Worm (Caenorhabditis elegans) whole organism, L4 larva: ENCODE results near the gene clec-133.

ENCODE experiments used
- F26F4.8 ChIP-seq: fragments of 200-800 bp; sonication (Bioruptor generic); conservative IDR thresholded peaks from 2 replicates; pipeline ENCODE4 v1.3.6; 2022; ENCODE audit warnings: missing genetic modification characterization, missing compliant biosample characterization
- R02D3.7 ChIP-seq: fragments of 150-350 bp; sonication (generic microtip); optimal IDR thresholded peaks from 3 replicates; lab custom pipeline; 2014; ENCODE audit warnings: missing biosample characterization, missing genetic modification characterization
- T26A8.4 ChIP-seq: fragments of 200-800 bp; sonication (Bioruptor generic); IDR thresholded peaks from 2 replicates; pipeline ENCODE4 v1.3.6; 2022; ENCODE audit warnings: missing genetic modification characterization, missing compliant biosample characterization
- Y105C5A.15 ChIP-seq: fragments of 200-800 bp; sonication (Bioruptor generic); IDR thresholded peaks from 2 replicates; pipeline ENCODE4 v1.3.6; 2022; ENCODE audit warnings: missing genetic modification characterization, missing compliant biosample characterization
- Y5F2A.4 ChIP-seq: fragments of 200-800 bp; sonication (Bioruptor generic); optimal IDR thresholded peaks from 2 replicates; lab custom pipeline; 2018; ENCODE audit warnings: mild to moderate bottlenecking, missing genetic modification characterization, missing compliant biosample characterization
- Y75B8A.6 ChIP-seq: fragments of 200-800 bp; sonication (Bioruptor generic); IDR thresholded peaks from 2 replicates; pipeline ENCODE4 v1.3.6; 2022; ENCODE audit warnings: missing genetic modification reagents, missing genetic modification characterization, missing compliant biosample characterization
- aha-1 ChIP-seq: fragments of 150-350 bp; peaks from one replicate; lab custom pipeline; 2014; ENCODE audit warnings: missing biosample characterization, missing genetic modification characterization
- attf-4 ChIP-seq: sonication (generic microtip); optimal IDR thresholded peaks from 3 replicates; lab custom pipeline; 2017; ENCODE audit warnings: missing biosample characterization, missing genetic modification characterization
- ceh-32 ChIP-seq: sonication (generic microtip); optimal IDR thresholded peaks from 2 replicates; lab custom pipeline; 2016; ENCODE audit warnings: mild to moderate bottlenecking, missing genetic modification characterization, missing compliant biosample characterization; ENCODE audit not compliant: poor library complexity
- ceh-44 ChIP-seq: fragments of 200-800 bp; sonication (Bioruptor generic); IDR thresholded peaks from 2 replicates; pipeline ENCODE4 v1.3.6; 2022; ENCODE audit warnings: missing genetic modification reagents, missing genetic modification characterization, missing compliant biosample characterization
- ces-1 ChIP-seq: fragments of 150-350 bp; sonication (generic microtip); optimal IDR thresholded peaks from 4 replicates; lab custom pipeline; 2014; ENCODE audit warnings: missing biosample characterization, missing genetic modification reagents, missing genetic modification characterization
- daf-16 ChIP-seq, 3 experiments: sonication (generic microtip); optimal IDR thresholded peaks; 2 replicates each; lab custom pipeline; 2016 to 2017; ENCODE audit warnings: missing genetic modification characterization in 3 of 3, missing genetic modification reagents in 3 of 3, mild to moderate bottlenecking in 2 of 3, missing compliant biosample characterization in 2 of 3, missing biosample characterization in 1 of 3, moderate library complexity in 1 of 3
- dmd-6 ChIP-seq: fragments of 200-800 bp; sonication (Bioruptor generic); IDR thresholded peaks from 2 replicates; pipeline ENCODE4 v1.3.6; 2022; ENCODE audit warnings: missing genetic modification reagents, missing genetic modification characterization, missing compliant biosample characterization
- dmd-8 ChIP-seq: fragments of 200-800 bp; sonication (Bioruptor generic); IDR thresholded peaks from 2 replicates; pipeline ENCODE4 v1.3.6; 2022; ENCODE audit warnings: missing genetic modification characterization, missing compliant biosample characterization
- dmd-9 ChIP-seq: fragments of 200-800 bp; sonication (Bioruptor generic); IDR thresholded peaks from 2 replicates; pipeline ENCODE4 v1.3.6; 2022; ENCODE audit warnings: missing genetic modification reagents, missing genetic modification characterization, missing compliant biosample characterization
- gei-8 ChIP-seq: fragments of 200-800 bp; sonication (Bioruptor generic); optimal IDR thresholded peaks from 2 replicates; lab custom pipeline; 2018; ENCODE audit warnings: mild to moderate bottlenecking, missing genetic modification characterization, missing compliant biosample characterization
- hif-1 ChIP-seq, 2 experiments: sonication (generic microtip); optimal IDR thresholded peaks; 2 replicates each; lab custom pipeline; 2016 to 2017; ENCODE audit warnings: missing compliant biosample characterization in 2 of 2, missing genetic modification characterization in 2 of 2, missing genetic modification reagents in 2 of 2, missing genotype in 2 of 2, mild to moderate bottlenecking in 1 of 2
- hlh-30 ChIP-seq: sonication (generic microtip); optimal IDR thresholded peaks from 2 replicates; lab custom pipeline; 2017; ENCODE audit warnings: antibody characterized with exemption, mild to moderate bottlenecking, missing genetic modification characterization, missing compliant biosample characterization; ENCODE audit not compliant: insufficient read depth
- hmg-1.1 ChIP-seq: fragments of 200-800 bp; sonication (Bioruptor generic); IDR thresholded peaks from 2 replicates; pipeline ENCODE4 v1.3.6; 2022; ENCODE audit warnings: missing genetic modification reagents, missing genetic modification characterization, missing compliant biosample characterization
- lin-1 ChIP-seq: fragments of 200-800 bp; sonication (Bioruptor generic); IDR thresholded peaks from 2 replicates; pipeline ENCODE4 v1.3.6; 2022; ENCODE audit warnings: missing genetic modification reagents, missing genetic modification characterization, missing compliant biosample characterization
- lin-13 ChIP-seq: fragments of 150-350 bp; optimal IDR thresholded peaks from 2 replicates; lab custom pipeline; 2014; ENCODE audit warnings: missing biosample characterization, missing genetic modification reagents, missing genetic modification characterization
- madf-5 ChIP-seq, 2 experiments: fragments of 200-800 bp; sonication (Bioruptor generic); IDR thresholded peaks; 2 replicates each; pipeline ENCODE4 v1.3.6; 2022; ENCODE audit warnings: missing compliant biosample characterization in 2 of 2, missing genetic modification characterization in 2 of 2
- mdl-1 ChIP-seq, 2 experiments: fragments of 150-350 bp in 1 of 2; sonication (generic microtip) in 1 of 2; optimal IDR thresholded peaks; 2 replicates each; lab custom pipeline; 2014 to 2017; ENCODE audit warnings: missing biosample characterization in 2 of 2, missing genetic modification characterization in 2 of 2
- mes-2 ChIP-seq: sonication (generic microtip); optimal IDR thresholded peaks from 2 replicates; lab custom pipeline; 2016; ENCODE audit warnings: missing genotype, mild to moderate bottlenecking, missing genetic modification characterization, missing compliant biosample characterization; ENCODE audit not compliant: poor library complexity, severe bottlenecking
- mxl-3 ChIP-seq: fragments of 200-800 bp; sonication (Bioruptor generic); optimal IDR thresholded peaks from 2 replicates; lab custom pipeline; 2018; ENCODE audit warnings: mild to moderate bottlenecking, missing genetic modification characterization, missing compliant biosample characterization
- nhr-10 ChIP-seq: fragments of 150-350 bp; optimal IDR thresholded peaks from 2 replicates; lab custom pipeline; 2014; ENCODE audit warnings: missing biosample characterization, missing genetic modification characterization
- nhr-25 ChIP-seq: sonication (generic microtip); optimal IDR thresholded peaks from 2 replicates; lab custom pipeline; 2017; ENCODE audit warnings: missing genetic modification characterization, mild to moderate bottlenecking, missing compliant biosample characterization, antibody characterized with exemption, moderate library complexity, borderline replicate concordance; ENCODE audit not compliant: insufficient read depth
- nhr-28 ChIP-seq: fragments of 150-350 bp; optimal IDR thresholded peaks from 2 replicates; lab custom pipeline; 2014; ENCODE audit warnings: missing biosample characterization, missing genetic modification characterization
- nhr-41 ChIP-seq: fragments of 200-800 bp; sonication (Bioruptor generic); IDR thresholded peaks from 2 replicates; pipeline ENCODE4 v1.3.6; 2022; ENCODE audit warnings: missing genetic modification reagents, missing genetic modification characterization, missing compliant biosample characterization
- nhr-6 ChIP-seq: fragments of 150-350 bp; optimal IDR thresholded peaks from 2 replicates; lab custom pipeline; 2014; ENCODE audit warnings: missing biosample characterization, missing genetic modification characterization
- nhr-77 ChIP-seq: fragments of 150-350 bp; optimal IDR thresholded peaks from 2 replicates; lab custom pipeline; 2014; ENCODE audit warnings: missing biosample characterization, missing genetic modification characterization
- php-3 ChIP-seq: fragments of 200-800 bp; sonication (Bioruptor generic); IDR thresholded peaks from 2 replicates; pipeline ENCODE4 v1.3.6; 2022; ENCODE audit warnings: missing genetic modification reagents, missing genetic modification characterization, missing compliant biosample characterization
- saeg-2 ChIP-seq: fragments of 200-800 bp; sonication (Bioruptor generic); IDR thresholded peaks from 2 replicates; pipeline ENCODE4 v1.3.6; 2022; ENCODE audit warnings: missing genetic modification reagents, missing genetic modification characterization, missing compliant biosample characterization
- set-16 ChIP-seq: fragments of 200-800 bp; sonication (Bioruptor generic); IDR thresholded peaks from 2 replicates; pipeline ENCODE4 v1.3.6; 2022; ENCODE audit warnings: missing genetic modification reagents, missing genetic modification characterization, missing compliant biosample characterization
- spr-1 ChIP-seq: sonication (generic microtip); optimal IDR thresholded peaks from 2 replicates; lab custom pipeline; 2016; ENCODE audit warnings: mild to moderate bottlenecking, missing genetic modification characterization, missing compliant biosample characterization
- spr-3 ChIP-seq: fragments of 200-800 bp; sonication (Bioruptor generic); optimal IDR thresholded peaks from 2 replicates; lab custom pipeline; 2018; ENCODE audit warnings: mild to moderate bottlenecking, missing genetic modification characterization, missing compliant biosample characterization
- unc-62 ChIP-seq, 3 experiments: fragments of 150-350 bp in 1 of 3; sonication (generic microtip); optimal IDR thresholded peaks in 2 of 3; peaks in 1 of 3; 1 replicate in 1 of 3; 2 replicates in 2 of 3; lab custom pipeline; 2014 to 2017; ENCODE audit warnings: missing biosample characterization in 3 of 3, missing genetic modification characterization in 3 of 3, missing genetic modification reagents in 3 of 3, missing genotype in 1 of 3
- vab-7 ChIP-seq: fragments of 200-800 bp; sonication (Bioruptor generic); IDR thresholded peaks from 2 replicates; pipeline ENCODE4 v1.3.6; 2022; ENCODE audit warnings: missing genetic modification reagents, missing genetic modification characterization, missing compliant biosample characterization
- zag-1 ChIP-seq: fragments of 150-350 bp; optimal IDR thresholded peaks from 2 replicates; lab custom pipeline; 2014; ENCODE audit warnings: missing biosample characterization, missing genetic modification characterization
- zfp-3 ChIP-seq: fragments of 200-800 bp; sonication (Bioruptor generic); conservative IDR thresholded peaks from 2 replicates; pipeline ENCODE4 v1.3.6; 2022; ENCODE audit warnings: missing genetic modification reagents, missing genetic modification characterization, missing compliant biosample characterization

clec-133 gene

ce11 chrII:3560592-3560991 lies 17.6 kb upstream of the clec-133 start, which contains the start of gene W10G11.1:
Gene W10G11.1 (minus strand): TSS chrII:3560692.
- TF ChIP-seq nhr-41 (GFP tag; lab: Robert Waterston, UW) (no peak), lin-13 (GFP tag; lab: Kevin White, UChicago) (no peak), dmd-9 (GFP tag; lab: Robert Waterston, UW) (no peak), F26F4.8 (GFP tag; lab: Robert Waterston, UW) (no peak), spr-1 (tag; lab: Kevin White, UChicago) (no peak), mxl-3 (GFP tag; lab: Kevin White, UChicago) (no peak), php-3 (GFP tag; lab: Robert Waterston, UW) (no peak), T26A8.4 (GFP tag; lab: Robert Waterston, UW) (no peak), nhr-10 (tag; lab: Kevin White, UChicago) (no peak), hmg-1.1 (GFP tag; lab: Robert Waterston, UW) (no peak), zag-1 (tag; lab: Kevin White, UChicago) (no peak), gei-8 (GFP tag; lab: Kevin White, UChicago) (no peak), hlh-30 (no peak), mdl-1 (tag; optimal IDR thresholded peaks at IDR 0.05; lab: Kevin White, UChicago) (no peak), nhr-6 (tag; lab: Kevin White, UChicago) (no peak), daf-16 (GFP tag; optimal IDR thresholded peaks at IDR 0.05; lab: Kevin White, UChicago) (no peak), daf-16 (tag; optimal IDR thresholded peaks at IDR 0.05; lab: Kevin White, UChicago) (no peak), nhr-28 (tag; lab: Kevin White, UChicago) (no peak)

DNA sequence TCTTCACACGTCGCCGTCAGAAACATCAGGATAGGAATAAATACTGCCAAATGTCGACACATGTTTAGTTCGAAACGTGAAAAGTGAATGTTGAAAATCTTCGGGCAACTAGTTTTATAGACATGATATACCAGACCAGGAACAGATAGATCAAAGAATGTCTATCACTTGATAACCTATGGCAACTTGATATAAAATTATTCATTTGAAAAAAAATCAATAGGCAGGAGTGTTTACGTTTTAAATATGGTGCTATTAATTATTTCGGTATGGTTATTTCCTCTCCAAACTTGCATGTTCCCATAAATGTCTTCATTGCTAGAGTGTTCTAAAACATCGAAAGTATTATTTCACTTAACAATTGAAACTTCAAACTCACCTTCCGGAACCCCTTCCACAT lies 16.7 kb upstream of the clec-133 start, which contains the start of gene W10G11.2:
TSS of gene W10G11.2 (minus strand) at position 101 of the 400 bp plus-strand sequence.
- TF ChIP-seq set-16 (GFP tag; lab: Robert Waterston, UW) (no peak), nhr-77 (tag; lab: Kevin White, UChicago) (no peak), dmd-8 (GFP tag; lab: Robert Waterston, UW) (no peak), lin-13 (GFP tag; lab: Kevin White, UChicago) (no peak), spr-3 (GFP tag; lab: Kevin White, UChicago) (no peak), unc-62 (GFP tag; optimal IDR thresholded peaks at IDR 0.05 in 1 of 2; lab: Kevin White, UChicago) (no peak), unc-62 (tag; optimal IDR thresholded peaks at IDR 0.05; lab: Kevin White, UChicago) (no peak), T26A8.4 (GFP tag; lab: Robert Waterston, UW) (no peak), lin-1 (GFP tag; lab: Robert Waterston, UW) (no peak), Y75B8A.6 (GFP tag; lab: Robert Waterston, UW) (no peak), dmd-6 (GFP tag; lab: Robert Waterston, UW) (no peak)

DNA sequence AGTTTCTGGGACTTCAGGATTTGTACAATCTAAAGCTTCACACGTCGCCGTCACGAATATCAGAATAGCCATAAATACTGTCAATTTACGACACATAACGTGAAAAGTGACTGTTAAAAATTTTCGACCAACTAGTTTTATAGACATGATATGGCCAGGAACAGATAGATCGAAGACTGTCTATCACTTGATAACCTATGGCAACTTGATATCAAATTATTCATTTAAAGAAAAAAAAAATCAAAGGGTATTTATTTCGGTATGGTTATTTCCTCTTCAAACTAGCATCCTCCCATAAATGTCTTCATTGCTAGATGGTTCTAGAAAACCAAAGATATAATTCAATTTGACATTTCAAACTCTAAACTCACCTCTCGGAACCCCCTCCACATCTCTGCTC lies 15.8 kb upstream of the clec-133 start, which contains the start of gene W10G11.3:
TSS of gene W10G11.3 (minus strand) at position 101 of the 400 bp plus-strand sequence.
- TF ChIP-seq attf-4 (tag; lab: Kevin White, UChicago) (no peak), hmg-1.1 (GFP tag; lab: Robert Waterston, UW) (no peak), R02D3.7 (tag; lab: Kevin White, UChicago) (no peak), mes-2 (tag; lab: Kevin White, UChicago) (no peak), Y105C5A.15 (no peak), F26F4.8 (GFP tag; lab: Robert Waterston, UW) (no peak), madf-5 (GFP tag; IDR thresholded peaks at IDR 0.05; lab: Robert Waterston, UW) (no peak), lin-13 (GFP tag; lab: Kevin White, UChicago) (no peak), ces-1 (GFP tag; lab: Kevin White, UChicago) (no peak), hif-1 (tag; optimal IDR thresholded peaks at IDR 0.05; lab: Kevin White, UChicago) (no peak), aha-1 (no peak), nhr-25 (no peak), saeg-2 (GFP tag; lab: Robert Waterston, UW) (no peak), ceh-44 (no peak), zfp-3 (GFP tag; lab: Robert Waterston, UW) (no peak), php-3 (GFP tag; lab: Robert Waterston, UW) (no peak), ceh-32 (tag; lab: Kevin White, UChicago) (no peak), Y5F2A.4 (GFP tag; lab: Kevin White, UChicago) (no peak), vab-7 (GFP tag; lab: Robert Waterston, UW) (no peak)
